Worm (Caenorhabditis elegans) whole organism, L2 larva: ENCODE measurements around the gene atl-1.

ENCODE experiments used
- C34F6.9 ChIP-seq: fragments of 150-350 bp; optimal IDR thresholded peaks from 2 replicates; lab custom pipeline; 2014; ENCODE audit warnings: missing biosample characterization, missing genetic modification characterization
- F13H6.1 ChIP-seq: sonication (generic microtip); optimal IDR thresholded peaks from 2 replicates; lab custom pipeline; 2016; ENCODE audit warnings: missing genetic modification characterization, missing compliant biosample characterization
- R02D3.7 ChIP-seq: fragments of 150-350 bp; optimal IDR thresholded peaks from 2 replicates; lab custom pipeline; 2014; ENCODE audit warnings: missing biosample characterization, missing genetic modification characterization
- ZK546.5 ChIP-seq: sonication (generic microtip); optimal IDR thresholded peaks from 2 replicates; lab custom pipeline; 2017; ENCODE audit warnings: missing biosample characterization, missing genetic modification characterization
- ama-1 ChIP-seq: fragments of 150-350 bp; optimal IDR thresholded peaks from 2 replicates; lab custom pipeline; 2018; ENCODE audit warnings: inconsistent platforms
- ceh-16 ChIP-seq: fragments of 150-350 bp; optimal IDR thresholded peaks from 2 replicates; lab custom pipeline; 2014; ENCODE audit warnings: missing biosample characterization, missing genetic modification characterization
- ceh-82 ChIP-seq: fragments of 150-350 bp; optimal IDR thresholded peaks from 2 replicates; lab custom pipeline; 2014; ENCODE audit warnings: missing biosample characterization, missing genetic modification characterization
- crh-2 ChIP-seq: sonication (generic microtip); optimal IDR thresholded peaks from 2 replicates; lab custom pipeline; 2017; ENCODE audit warnings: missing biosample characterization, missing genetic modification characterization
- egl-27 ChIP-seq: sonication (generic microtip); optimal IDR thresholded peaks from 3 replicates; lab custom pipeline; 2017; ENCODE audit warnings: missing biosample characterization, missing genetic modification reagents, missing genetic modification characterization
- elt-1 ChIP-seq: fragments of 150-350 bp; optimal IDR thresholded peaks from 2 replicates; lab custom pipeline; 2014; ENCODE audit warnings: missing biosample characterization, missing genetic modification characterization
- elt-3 ChIP-seq: sonication (generic microtip); optimal IDR thresholded peaks from 2 replicates; lab custom pipeline; 2017; ENCODE audit warnings: missing biosample characterization, missing genetic modification characterization
- gmeb-1 ChIP-seq: fragments of 150-350 bp; optimal IDR thresholded peaks from 2 replicates; lab custom pipeline; 2014; ENCODE audit warnings: missing biosample characterization, missing genetic modification characterization
- lin-11 ChIP-seq: fragments of 150-350 bp; sonication (generic microtip); optimal IDR thresholded peaks from 2 replicates; lab custom pipeline; 2014; ENCODE audit warnings: missing biosample characterization, missing genetic modification characterization, inconsistent platforms, mixed read lengths
- mab-5 ChIP-seq: fragments of 150-350 bp; optimal IDR thresholded peaks from 2 replicates; lab custom pipeline; 2014; ENCODE audit warnings: missing biosample characterization, missing genetic modification characterization
- mbf-1 ChIP-seq: sonication (generic microtip); optimal IDR thresholded peaks from 2 replicates; lab custom pipeline; 2017; ENCODE audit warnings: missing biosample characterization, missing genetic modification characterization
- mdl-1 ChIP-seq, 2 experiments: fragments of 150-350 bp in 1 of 2; sonication (generic microtip) in 1 of 2; optimal IDR thresholded peaks; 2 replicates each; lab custom pipeline; 2017; ENCODE audit warnings: missing biosample characterization in 2 of 2, missing genetic modification characterization in 2 of 2
- nhr-11 ChIP-seq: fragments of 150-350 bp; optimal IDR thresholded peaks from 2 replicates; lab custom pipeline; 2014; ENCODE audit warnings: missing biosample characterization, missing genetic modification characterization
- nhr-12 ChIP-seq: fragments of 150-350 bp; optimal IDR thresholded peaks from 2 replicates; lab custom pipeline; 2014; ENCODE audit warnings: missing biosample characterization, missing genetic modification characterization
- nhr-129 ChIP-seq: fragments of 150-350 bp; optimal IDR thresholded peaks from 2 replicates; lab custom pipeline; 2014; ENCODE audit warnings: missing biosample characterization, missing genetic modification characterization
- nhr-23 ChIP-seq: fragments of 150-350 bp; optimal IDR thresholded peaks from 2 replicates; lab custom pipeline; 2014; ENCODE audit warnings: missing biosample characterization, missing genetic modification reagents, missing genetic modification characterization
- nhr-237 ChIP-seq: fragments of 150-350 bp; optimal IDR thresholded peaks from 2 replicates; lab custom pipeline; 2014; ENCODE audit warnings: missing biosample characterization, missing genetic modification characterization
- nhr-25 ChIP-seq: fragments of 150-350 bp; sonication (generic microtip); optimal IDR thresholded peaks from 3 replicates; lab custom pipeline; 2014; ENCODE audit warnings: missing biosample characterization, missing genetic modification characterization
- nhr-6 ChIP-seq: fragments of 150-350 bp; optimal IDR thresholded peaks from 2 replicates; lab custom pipeline; 2014; ENCODE audit warnings: missing biosample characterization, missing genetic modification characterization
- nhr-77 ChIP-seq: fragments of 150-350 bp; optimal IDR thresholded peaks from 2 replicates; lab custom pipeline; 2014; ENCODE audit warnings: missing biosample characterization, missing genetic modification characterization
- sem-4 ChIP-seq: fragments of 150-350 bp; optimal IDR thresholded peaks from 2 replicates; lab custom pipeline; 2014; ENCODE audit warnings: missing biosample characterization, missing genetic modification reagents, missing genetic modification characterization
- skn-1 ChIP-seq: sonication (generic microtip); optimal IDR thresholded peaks from 2 replicates; lab custom pipeline; 2017; ENCODE audit warnings: missing biosample characterization, missing genetic modification characterization
- sma-3 ChIP-seq: sonication (generic microtip); optimal IDR thresholded peaks from 2 replicates; lab custom pipeline; 2016; ENCODE audit warnings: missing genetic modification reagents, missing genetic modification characterization, missing compliant biosample characterization
- sma-9 ChIP-seq, 2 experiments: fragments of 150-350 bp in 1 of 2; sonication (generic microtip) in 1 of 2; optimal IDR thresholded peaks; 2 replicates each; lab custom pipeline; 2014 to 2016; ENCODE audit warnings: missing genetic modification characterization in 2 of 2, mild to moderate bottlenecking in 1 of 2, missing biosample characterization in 1 of 2, missing compliant biosample characterization in 1 of 2, missing genetic modification reagents in 1 of 2, moderate library complexity in 1 of 2
- snpc-4 ChIP-seq: fragments of 150-350 bp; optimal IDR thresholded peaks from 2 replicates; lab custom pipeline; 2014; ENCODE audit warnings: missing biosample characterization, missing genetic modification characterization
- unc-39 ChIP-seq: fragments of 150-350 bp; optimal IDR thresholded peaks from 2 replicates; lab custom pipeline; 2014; ENCODE audit warnings: missing biosample characterization, missing genetic modification characterization
- unc-55 ChIP-seq: fragments of 150-350 bp; sonication (generic microtip); optimal IDR thresholded peaks from 3 replicates; lab custom pipeline; 2014; ENCODE audit warnings: missing biosample characterization, missing genetic modification reagents, missing genetic modification characterization
- unc-62 ChIP-seq: fragments of 150-350 bp; optimal IDR thresholded peaks from 2 replicates; lab custom pipeline; 2014; ENCODE audit warnings: missing biosample characterization, missing genetic modification reagents, missing genetic modification characterization
- zag-1 ChIP-seq: fragments of 150-350 bp; optimal IDR thresholded peaks from 2 replicates; lab custom pipeline; 2014; ENCODE audit warnings: missing biosample characterization, missing genetic modification characterization
- ztf-4 ChIP-seq: fragments of 150-350 bp; optimal IDR thresholded peaks from 2 replicates; lab custom pipeline; 2014; ENCODE audit warnings: missing biosample characterization, missing genetic modification characterization

atl-1 gene

ce11 chrV:9625122-9625521 lies 20.3 kb downstream of the atl-1 start, which contains the start of gene idpc-4:
Gene idpc-4 (plus strand): TSS chrV:9625422.
- TF ChIP-seq ceh-82 (tag; lab: Kevin White, UChicago): no peak
- no peak for TF ChIP-seq zag-1 (tag; lab: Kevin White, UChicago)
- no peak for TF ChIP-seq mab-5
- TF ChIP-seq lin-11: no peak
- TF ChIP-seq ceh-16 (tag; lab: Kevin White, UChicago): no peak
- no peak for TF ChIP-seq nhr-77 (tag; lab: Kevin White, UChicago)
- no peak for TF ChIP-seq gmeb-1 (tag; lab: Kevin White, UChicago)
- TF ChIP-seq mbf-1 (tag; lab: Kevin White, UChicago): no peak
- TF ChIP-seq mdl-1 (tag; optimal IDR thresholded peaks at IDR 0.05; lab: Kevin White, UChicago): no peak
- no peak for TF ChIP-seq nhr-129 (tag; lab: Kevin White, UChicago)
- TF ChIP-seq C34F6.9: no peak
- TF ChIP-seq sem-4 (tag; lab: Kevin White, UChicago): no peak
- no peak for TF ChIP-seq skn-1 (tag; lab: Kevin White, UChicago)
- no peak for TF ChIP-seq ama-1 (lab: Kevin White, UChicago)
- TF ChIP-seq sma-3: no peak
- TF ChIP-seq, all 48 proteins: peak for 0

DNA sequence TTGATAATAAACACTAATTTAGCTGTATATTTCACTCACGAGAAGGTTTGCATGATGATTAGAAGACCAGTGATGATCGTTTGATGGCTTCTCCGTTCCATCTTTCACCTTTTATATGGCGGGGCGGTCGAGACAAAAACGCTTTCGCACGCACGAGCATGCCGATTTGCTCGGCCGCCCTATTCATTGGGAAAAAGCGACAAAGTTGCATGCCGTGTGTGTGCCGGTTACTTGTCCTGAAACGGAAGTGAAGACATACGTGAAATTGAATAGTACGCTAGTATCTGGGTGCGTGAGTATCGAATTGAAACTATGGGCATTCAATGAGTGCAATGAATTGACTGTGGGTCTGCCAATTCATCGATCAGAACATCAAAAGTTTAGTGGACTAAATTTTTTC lies 22.6 kb downstream of the atl-1 start, which contains the start of gene idpc-5:
Gene idpc-5, minus strand, starts transcription at position 101 of the 400 bp plus-strand sequence.
- TF ChIP-seq gmeb-1 (tag; lab: Kevin White, UChicago) (no peak), ztf-4 (no peak), sma-3 (no peak), nhr-11 (no peak), ceh-16 (tag; lab: Kevin White, UChicago) (no peak), elt-3 (no peak), nhr-25 (tag; lab: Kevin White, UChicago) (no peak), F13H6.1 (tag; lab: Kevin White, UChicago) (no peak), sma-9 (GFP tag; optimal IDR thresholded peaks at IDR 0.05; lab: Kevin White, UChicago) (no peak), sma-9 (tag; optimal IDR thresholded peaks at IDR 0.05; lab: Kevin White, UChicago) (no peak), nhr-23 (tag; lab: Kevin White, UChicago) (no peak), nhr-6 (tag; lab: Kevin White, UChicago) (no peak)

DNA sequence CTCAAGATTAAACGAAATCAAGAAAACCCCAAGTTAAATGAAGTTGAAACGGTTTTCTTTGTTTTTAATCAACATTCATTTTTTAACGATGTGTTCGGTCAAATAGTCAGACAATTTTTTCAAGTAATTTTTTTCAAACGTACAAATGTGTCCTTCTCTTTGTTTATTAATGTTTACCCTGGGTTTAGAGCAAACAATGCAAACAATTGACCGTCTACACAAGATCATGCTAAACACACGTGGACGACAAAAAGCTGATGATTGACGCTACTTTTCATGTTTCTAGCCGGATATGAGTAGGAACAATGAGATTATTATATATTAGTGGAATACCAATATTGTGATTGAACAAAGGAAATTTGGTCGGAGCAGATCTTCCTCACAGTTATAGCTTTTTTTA lies 24.0 kb downstream of the atl-1 start:
- TF ChIP-seq ZK546.5: no peak
- TF ChIP-seq nhr-23 (tag; lab: Kevin White, UChicago): no peak
- no peak for TF ChIP-seq sem-4 (tag; lab: Kevin White, UChicago)
- no peak for TF ChIP-seq ceh-82 (tag; lab: Kevin White, UChicago)
- no peak for TF ChIP-seq mdl-1 (tag; optimal IDR thresholded peaks at IDR 0.05; lab: Kevin White, UChicago)
- no peak for TF ChIP-seq egl-27
- no peak for TF ChIP-seq F13H6.1 (tag; lab: Kevin White, UChicago)
- no peak for TF ChIP-seq R02D3.7 (tag; lab: Kevin White, UChicago)

DNA sequence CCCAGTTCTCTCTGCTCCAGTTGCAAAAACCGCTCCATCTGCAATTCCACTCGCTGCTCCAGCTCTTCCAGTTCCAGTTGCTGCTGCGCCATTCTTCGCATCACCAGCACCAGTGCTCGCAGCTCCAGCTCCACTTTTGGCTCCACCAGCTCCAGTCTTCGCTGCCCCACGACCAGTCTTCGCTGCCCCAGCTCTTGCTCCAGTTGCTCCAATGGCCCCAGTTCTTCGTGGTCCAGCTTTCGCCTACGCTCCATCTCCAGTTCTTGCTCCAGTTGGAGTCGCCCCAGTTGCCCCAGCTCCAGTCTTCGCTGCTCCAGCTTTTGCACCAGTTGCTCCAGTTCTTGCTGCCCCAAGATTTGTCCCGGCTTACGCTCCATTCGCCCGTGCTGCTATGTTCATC lies 25.0 kb downstream of the atl-1 start:
- TF ChIP-seq nhr-12 (no peak), nhr-23 (tag; lab: Kevin White, UChicago) (no peak), nhr-129 (tag; lab: Kevin White, UChicago) (no peak), sma-3 (no peak), elt-1 (no peak), crh-2 (tag; lab: Kevin White, UChicago) (no peak), nhr-11 (no peak), nhr-25 (tag; lab: Kevin White, UChicago) (no peak), skn-1 (tag; lab: Kevin White, UChicago) (no peak), ceh-82 (tag; lab: Kevin White, UChicago) (no peak), snpc-4 (no peak), unc-55 (GFP tag; lab: Kevin White, UChicago) (no peak), unc-62 (GFP tag; lab: Kevin White, UChicago) (no peak), ama-1 (lab: Kevin White, UChicago) (no peak), ZK546.5 (no peak)
- TF ChIP-seq, all 48 proteins: peak for 0

ce11 chrV:9619850-9620249 lies 25.5 kb downstream of the atl-1 start, which contains the start of gene idpc-6:
Gene idpc-6 (plus strand): TSS chrV:9620150.
- no peak for TF ChIP-seq unc-39 (tag; lab: Kevin White, UChicago)
- TF ChIP-seq crh-2 (tag; lab: Kevin White, UChicago): no peak
- no peak for TF ChIP-seq nhr-237 (tag; lab: Kevin White, UChicago)
